Worm (Caenorhabditis elegans) whole organism, L4 larva: ENCODE measurements around the gene clhm-1.

Experiments
- R02D3.7 ChIP-seq: fragments of 150-350 bp; sonication (generic microtip); optimal IDR thresholded peaks from 3 replicates; lab custom pipeline; 2014; ENCODE audit warnings: missing biosample characterization, missing genetic modification characterization
- T20F7.1 ChIP-seq: fragments of 200-800 bp; sonication (Bioruptor generic); optimal IDR thresholded peaks from 2 replicates; lab custom pipeline; 2018; ENCODE audit warnings: mild to moderate bottlenecking, missing genetic modification characterization, missing compliant biosample characterization
- T26A8.4 ChIP-seq: fragments of 200-800 bp; sonication (Bioruptor generic); IDR thresholded peaks from 2 replicates; pipeline ENCODE4 v1.3.6; 2022; ENCODE audit warnings: missing genetic modification characterization, missing compliant biosample characterization
- aha-1 ChIP-seq: fragments of 150-350 bp; peaks from one replicate; lab custom pipeline; 2014; ENCODE audit warnings: missing biosample characterization, missing genetic modification characterization
- ceh-20 ChIP-seq: fragments of 200-800 bp; sonication (Bioruptor generic); IDR thresholded peaks from 2 replicates; pipeline ENCODE4 v1.3.6; 2022; ENCODE audit warnings: missing genetic modification reagents, missing genetic modification characterization, missing compliant biosample characterization
- ceh-32 ChIP-seq: sonication (generic microtip); optimal IDR thresholded peaks from 2 replicates; lab custom pipeline; 2016; ENCODE audit warnings: mild to moderate bottlenecking, missing genetic modification characterization, missing compliant biosample characterization; ENCODE audit not compliant: poor library complexity
- ceh-44 ChIP-seq: fragments of 200-800 bp; sonication (Bioruptor generic); IDR thresholded peaks from 2 replicates; pipeline ENCODE4 v1.3.6; 2022; ENCODE audit warnings: missing genetic modification reagents, missing genetic modification characterization, missing compliant biosample characterization
- cey-2 ChIP-seq: sonication (generic microtip); optimal IDR thresholded peaks from 3 replicates; lab custom pipeline; 2017; ENCODE audit warnings: missing genetic modification characterization, mild to moderate bottlenecking, missing compliant biosample characterization, antibody characterized with exemption, borderline replicate concordance; ENCODE audit not compliant: insufficient read depth
- daf-16 ChIP-seq, 3 experiments: sonication (generic microtip); optimal IDR thresholded peaks; 2 replicates each; lab custom pipeline; 2016 to 2017; ENCODE audit warnings: missing genetic modification characterization in 3 of 3, missing genetic modification reagents in 3 of 3, mild to moderate bottlenecking in 2 of 3, missing compliant biosample characterization in 2 of 3, missing biosample characterization in 1 of 3, moderate library complexity in 1 of 3
- dmd-6 ChIP-seq: fragments of 200-800 bp; sonication (Bioruptor generic); IDR thresholded peaks from 2 replicates; pipeline ENCODE4 v1.3.6; 2022; ENCODE audit warnings: missing genetic modification reagents, missing genetic modification characterization, missing compliant biosample characterization
- dmd-8 ChIP-seq: fragments of 200-800 bp; sonication (Bioruptor generic); IDR thresholded peaks from 2 replicates; pipeline ENCODE4 v1.3.6; 2022; ENCODE audit warnings: missing genetic modification characterization, missing compliant biosample characterization
- dmd-9 ChIP-seq: fragments of 200-800 bp; sonication (Bioruptor generic); IDR thresholded peaks from 2 replicates; pipeline ENCODE4 v1.3.6; 2022; ENCODE audit warnings: missing genetic modification reagents, missing genetic modification characterization, missing compliant biosample characterization
- dve-1 ChIP-seq: sonication (generic microtip); optimal IDR thresholded peaks from 2 replicates; lab custom pipeline; 2017; ENCODE audit warnings: antibody characterized with exemption, mild to moderate bottlenecking, missing genetic modification characterization, missing compliant biosample characterization; ENCODE audit not compliant: insufficient read depth
- gei-8 ChIP-seq: fragments of 200-800 bp; sonication (Bioruptor generic); optimal IDR thresholded peaks from 2 replicates; lab custom pipeline; 2018; ENCODE audit warnings: mild to moderate bottlenecking, missing genetic modification characterization, missing compliant biosample characterization
- hif-1 ChIP-seq, 2 experiments: sonication (generic microtip); optimal IDR thresholded peaks; 2 replicates each; lab custom pipeline; 2016 to 2017; ENCODE audit warnings: missing compliant biosample characterization in 2 of 2, missing genetic modification characterization in 2 of 2, missing genetic modification reagents in 2 of 2, missing genotype in 2 of 2, mild to moderate bottlenecking in 1 of 2
- hlh-11 ChIP-seq: fragments of 200-800 bp; sonication (Bioruptor generic); optimal IDR thresholded peaks from 2 replicates; lab custom pipeline; 2018; ENCODE audit warnings: mild to moderate bottlenecking, missing genetic modification characterization, missing compliant biosample characterization
- hlh-30 ChIP-seq: sonication (generic microtip); optimal IDR thresholded peaks from 2 replicates; lab custom pipeline; 2017; ENCODE audit warnings: antibody characterized with exemption, mild to moderate bottlenecking, missing genetic modification characterization, missing compliant biosample characterization; ENCODE audit not compliant: insufficient read depth
- hmg-1.1 ChIP-seq: fragments of 200-800 bp; sonication (Bioruptor generic); IDR thresholded peaks from 2 replicates; pipeline ENCODE4 v1.3.6; 2022; ENCODE audit warnings: missing genetic modification reagents, missing genetic modification characterization, missing compliant biosample characterization
- jun-1 ChIP-seq: fragments of 150-350 bp; optimal IDR thresholded peaks from 2 replicates; lab custom pipeline; 2014; ENCODE audit warnings: missing biosample characterization, missing genetic modification reagents, missing genetic modification characterization
- lim-7 ChIP-seq: fragments of 200-800 bp; sonication (Bioruptor generic); IDR thresholded peaks from 2 replicates; pipeline ENCODE4 v1.3.6; 2022; ENCODE audit warnings: missing genetic modification characterization, missing compliant biosample characterization
- lin-1 ChIP-seq: fragments of 200-800 bp; sonication (Bioruptor generic); IDR thresholded peaks from 2 replicates; pipeline ENCODE4 v1.3.6; 2022; ENCODE audit warnings: missing genetic modification reagents, missing genetic modification characterization, missing compliant biosample characterization
- lsy-2 ChIP-seq, 2 experiments: fragments of 150-350 bp in 1 of 2; sonication (generic microtip) in 1 of 2; optimal IDR thresholded peaks; 2 replicates each; lab custom pipeline; 2014 to 2017; ENCODE audit warnings: missing biosample characterization in 2 of 2, missing genetic modification characterization in 2 of 2
- madf-5 ChIP-seq, 2 experiments: fragments of 200-800 bp; sonication (Bioruptor generic); IDR thresholded peaks; 2 replicates each; pipeline ENCODE4 v1.3.6; 2022; ENCODE audit warnings: missing compliant biosample characterization in 2 of 2, missing genetic modification characterization in 2 of 2
- mdl-1 ChIP-seq, 2 experiments: fragments of 150-350 bp in 1 of 2; sonication (generic microtip) in 1 of 2; optimal IDR thresholded peaks; 2 replicates each; lab custom pipeline; 2014 to 2017; ENCODE audit warnings: missing biosample characterization in 2 of 2, missing genetic modification characterization in 2 of 2
- mep-1 ChIP-seq: fragments of 150-350 bp; sonication (generic microtip); optimal IDR thresholded peaks from 3 replicates; lab custom pipeline; 2014; ENCODE audit warnings: missing biosample characterization, missing genetic modification characterization
- mes-2 ChIP-seq: sonication (generic microtip); optimal IDR thresholded peaks from 2 replicates; lab custom pipeline; 2016; ENCODE audit warnings: missing genotype, mild to moderate bottlenecking, missing genetic modification characterization, missing compliant biosample characterization; ENCODE audit not compliant: poor library complexity, severe bottlenecking
- mxl-2 ChIP-seq: fragments of 200-800 bp; sonication (Bioruptor generic); conservative IDR thresholded peaks from 2 replicates; pipeline ENCODE4 v1.3.6; 2022; ENCODE audit warnings: missing genetic modification reagents, missing genetic modification characterization, missing compliant biosample characterization
- mxl-3 ChIP-seq: fragments of 200-800 bp; sonication (Bioruptor generic); optimal IDR thresholded peaks from 2 replicates; lab custom pipeline; 2018; ENCODE audit warnings: mild to moderate bottlenecking, missing genetic modification characterization, missing compliant biosample characterization
- nhr-11 ChIP-seq: fragments of 150-350 bp; optimal IDR thresholded peaks from 2 replicates; lab custom pipeline; 2014; ENCODE audit warnings: missing biosample characterization, missing genetic modification characterization
- nhr-237 ChIP-seq: sonication (generic microtip); optimal IDR thresholded peaks from 2 replicates; lab custom pipeline; 2017; ENCODE audit warnings: missing biosample characterization, missing genetic modification characterization
- nhr-25 ChIP-seq: sonication (generic microtip); optimal IDR thresholded peaks from 2 replicates; lab custom pipeline; 2017; ENCODE audit warnings: missing genetic modification characterization, mild to moderate bottlenecking, missing compliant biosample characterization, antibody characterized with exemption, moderate library complexity, borderline replicate concordance; ENCODE audit not compliant: insufficient read depth
- nhr-28 ChIP-seq: fragments of 150-350 bp; optimal IDR thresholded peaks from 2 replicates; lab custom pipeline; 2014; ENCODE audit warnings: missing biosample characterization, missing genetic modification characterization
- nhr-41 ChIP-seq: fragments of 200-800 bp; sonication (Bioruptor generic); IDR thresholded peaks from 2 replicates; pipeline ENCODE4 v1.3.6; 2022; ENCODE audit warnings: missing genetic modification reagents, missing genetic modification characterization, missing compliant biosample characterization
- nhr-48 ChIP-seq: sonication (generic microtip); optimal IDR thresholded peaks from 2 replicates; lab custom pipeline; 2016; ENCODE audit warnings: mild to moderate bottlenecking, missing genetic modification characterization, missing compliant biosample characterization
- nhr-77 ChIP-seq: fragments of 150-350 bp; optimal IDR thresholded peaks from 2 replicates; lab custom pipeline; 2014; ENCODE audit warnings: missing biosample characterization, missing genetic modification characterization
- php-3 ChIP-seq: fragments of 200-800 bp; sonication (Bioruptor generic); IDR thresholded peaks from 2 replicates; pipeline ENCODE4 v1.3.6; 2022; ENCODE audit warnings: missing genetic modification reagents, missing genetic modification characterization, missing compliant biosample characterization
- pqm-1 ChIP-seq: sonication (generic microtip); optimal IDR thresholded peaks from 2 replicates; lab custom pipeline; 2017; ENCODE audit warnings: missing biosample characterization, missing genetic modification characterization
- sdz-12 ChIP-seq: fragments of 200-800 bp; sonication (Bioruptor generic); optimal IDR thresholded peaks from 2 replicates; lab custom pipeline; 2018; ENCODE audit warnings: mild to moderate bottlenecking, missing genetic modification characterization, missing compliant biosample characterization
- set-16 ChIP-seq: fragments of 200-800 bp; sonication (Bioruptor generic); IDR thresholded peaks from 2 replicates; pipeline ENCODE4 v1.3.6; 2022; ENCODE audit warnings: missing genetic modification reagents, missing genetic modification characterization, missing compliant biosample characterization
- skn-1 ChIP-seq: fragments of 150-350 bp; optimal IDR thresholded peaks from 2 replicates; lab custom pipeline; 2014; ENCODE audit warnings: missing biosample characterization, missing genetic modification characterization
- spr-1 ChIP-seq: sonication (generic microtip); optimal IDR thresholded peaks from 2 replicates; lab custom pipeline; 2016; ENCODE audit warnings: mild to moderate bottlenecking, missing genetic modification characterization, missing compliant biosample characterization
- tra-1 ChIP-seq: fragments of 200-800 bp; sonication (Bioruptor generic); IDR thresholded peaks from 2 replicates; pipeline ENCODE4 v1.3.6; 2022; ENCODE audit warnings: missing genetic modification reagents, missing genetic modification characterization, missing compliant biosample characterization
- unc-39 ChIP-seq: sonication (generic microtip); optimal IDR thresholded peaks from 2 replicates; lab custom pipeline; 2017; ENCODE audit warnings: missing biosample characterization, missing genetic modification characterization
- unc-62 ChIP-seq, 3 experiments: fragments of 150-350 bp in 1 of 3; sonication (generic microtip); optimal IDR thresholded peaks in 2 of 3; peaks in 1 of 3; 1 replicate in 1 of 3; 2 replicates in 2 of 3; lab custom pipeline; 2014 to 2017; ENCODE audit warnings: missing biosample characterization in 3 of 3, missing genetic modification characterization in 3 of 3, missing genetic modification reagents in 3 of 3, missing genotype in 1 of 3
- zip-2 ChIP-seq: fragments of 150-350 bp; optimal IDR thresholded peaks from 2 replicates; lab custom pipeline; 2014; ENCODE audit warnings: missing biosample characterization, missing genetic modification characterization

The clhm-1 gene

DNA sequence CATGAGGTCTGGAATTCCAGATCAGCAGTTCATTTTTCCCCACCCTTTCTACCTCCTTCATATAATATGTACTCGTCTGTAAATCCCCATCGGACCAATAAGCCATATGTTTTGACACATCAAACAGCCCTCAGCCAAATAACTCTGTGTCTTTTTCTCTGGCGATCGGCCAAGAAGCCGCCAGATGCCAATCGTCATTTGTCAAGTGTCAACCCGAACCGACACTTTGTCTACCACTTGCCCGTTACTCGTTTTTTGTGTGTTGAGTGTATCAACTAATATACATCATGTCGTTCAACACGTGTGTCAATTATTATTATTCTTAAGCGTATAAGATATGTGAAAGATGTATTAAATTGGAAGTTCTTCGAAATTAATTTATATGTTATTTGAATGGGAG, 47.6 kb downstream of the clhm-1 start (continued):
- TF ChIP-seq pqm-1 (no peak), dmd-8 (GFP tag; lab: Robert Waterston, UW) (no peak), zip-2 (tag; lab: Kevin White, UChicago) (no peak), nhr-28 (tag; lab: Kevin White, UChicago) (peak; percentile 27), spr-1 (tag; lab: Kevin White, UChicago) (no peak), nhr-25 (tag; lab: Kevin White, UChicago) (no peak), hlh-11 (peak; percentile 69), mep-1 (tag; lab: Kevin White, UChicago) (peak; percentile 45), unc-39 (no peak), ceh-44 (GFP tag; lab: Robert Waterston, UW) (no peak), T26A8.4 (GFP tag; lab: Robert Waterston, UW) (no peak), ceh-20 (GFP tag; lab: Robert Waterston, UW) (peak; percentile 88; the same call in 1 of the 2 replicates), skn-1 (tag; lab: Kevin White, UChicago) (no peak), nhr-237 (no peak)

DNA sequence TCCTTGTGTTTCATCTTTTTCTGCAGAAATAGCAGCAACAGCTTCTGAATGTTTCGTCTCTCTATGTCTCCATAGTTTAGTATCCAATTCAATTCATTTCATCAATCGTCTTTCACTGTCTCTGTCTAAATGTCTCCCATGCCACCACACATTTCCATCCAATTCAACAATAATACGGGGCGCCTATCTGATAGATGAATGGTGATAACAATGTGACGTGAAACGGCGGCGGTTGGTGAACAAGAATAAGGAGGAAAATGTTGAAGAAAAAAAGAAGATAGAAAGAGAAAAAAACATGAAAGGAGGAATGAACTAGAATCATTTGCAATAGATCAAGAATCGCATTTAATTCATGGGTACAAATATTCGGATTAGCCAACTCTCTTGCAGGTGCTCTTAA, 48.5 kb downstream of the clhm-1 start:
- TF ChIP-seq mxl-3 (GFP tag; lab: Kevin White, UChicago), result peak; percentile 87
- peak in 1 of 2 experiments; percentile 12 for TF ChIP-seq hif-1 (tag; optimal IDR thresholded peaks at IDR 0.05; lab: Kevin White, UChicago)
- TF ChIP-seq T20F7.1, result no peak
- TF ChIP-seq sdz-12, result no peak
- 0 out of 2 replicates have a peak, but pooled peaks have one; percentile 20 for TF ChIP-seq hmg-1.1 (GFP tag; lab: Robert Waterston, UW)
- TF ChIP-seq ceh-20 (GFP tag; lab: Robert Waterston, UW), result peak; percentile 60; the same call in 1 of the 2 replicates
- peak; percentile 13 for TF ChIP-seq gei-8 (GFP tag; lab: Kevin White, UChicago)
- TF ChIP-seq lim-7 (GFP tag; lab: Robert Waterston, UW), result no peak
- no peak for TF ChIP-seq nhr-41 (GFP tag; lab: Robert Waterston, UW)
- TF ChIP-seq mep-1 (tag; lab: Kevin White, UChicago), result peak; percentile 61
- no peak for TF ChIP-seq madf-5 (GFP tag; IDR thresholded peaks at IDR 0.05; lab: Robert Waterston, UW)
- peak; percentile 68 for TF ChIP-seq hlh-30 (tag; lab: Kevin White, UChicago)
- no peak for TF ChIP-seq R02D3.7 (tag; lab: Kevin White, UChicago)
- no peak for TF ChIP-seq lin-1 (GFP tag; lab: Robert Waterston, UW)
- TF ChIP-seq hlh-11, result peak; percentile 89
- TF ChIP-seq nhr-48, result peak; percentile 78
- TF ChIP-seq ceh-32 (tag; lab: Kevin White, UChicago), result no peak
- TF ChIP-seq dve-1 (tag; lab: Kevin White, UChicago), result peak; percentile 71
- no peak for TF ChIP-seq nhr-77 (tag; lab: Kevin White, UChicago)
- TF ChIP-seq tra-1, result peak; percentile 94
- TF ChIP-seq nhr-11 (tag; lab: Kevin White, UChicago), result peak; percentile 64
- peak in 1 of 2 experiments; percentile 44 for TF ChIP-seq daf-16 (GFP tag; optimal IDR thresholded peaks at IDR 0.05; lab: Kevin White, UChicago)
- TF ChIP-seq daf-16 (tag; optimal IDR thresholded peaks at IDR 0.05; lab: Kevin White, UChicago), result peak; percentile 30
- peak in 1 of 2 experiments; percentile 99 for TF ChIP-seq unc-62 (GFP tag; optimal IDR thresholded peaks at IDR 0.05 in 1 of 2; lab: Kevin White, UChicago)
- TF ChIP-seq unc-62 (tag; optimal IDR thresholded peaks at IDR 0.05; lab: Kevin White, UChicago), result no peak
- TF ChIP-seq php-3 (GFP tag; lab: Robert Waterston, UW), result no peak
- TF ChIP-seq cey-2 (tag; lab: Kevin White, UChicago), result peak; percentile 87
- peak; percentile 80 for TF ChIP-seq pqm-1
- TF ChIP-seq jun-1 (tag; lab: Kevin White, UChicago), result no peak
- peak; percentile 1 to 87 for TF ChIP-seq mdl-1 (tag; optimal IDR thresholded peaks at IDR 0.05; lab: Kevin White, UChicago)
- peak; percentile 58 to 64 for TF ChIP-seq lsy-2 (tag; optimal IDR thresholded peaks at IDR 0.05; lab: Kevin White, UChicago)
- TF ChIP-seq set-16 (GFP tag; lab: Robert Waterston, UW), result no peak
- TF ChIP-seq nhr-28 (tag; lab: Kevin White, UChicago), result peak; percentile 92
- TF ChIP-seq mes-2 (tag; lab: Kevin White, UChicago), result peak; percentile 46
- no peak for TF ChIP-seq dmd-9 (GFP tag; lab: Robert Waterston, UW)
- TF ChIP-seq mxl-2 (GFP tag; lab: Robert Waterston, UW), result no peak
- peak; percentile 80 for TF ChIP-seq dmd-6 (GFP tag; lab: Robert Waterston, UW)
- peak; percentile 97 for TF ChIP-seq aha-1 (tag; lab: Kevin White, UChicago)
